Worm (Caenorhabditis elegans) whole organism, L3 larva: ENCODE measurements around the gene C06B8.2.

Experiments
- eor-1 ChIP-seq, 2 experiments: fragments of 150-350 bp; optimal IDR thresholded peaks; 2 replicates each; lab custom pipeline; 2014 to 2018; ENCODE audit warnings: missing biosample characterization in 2 of 2, missing genetic modification characterization in 2 of 2
- lin-39 ChIP-seq: fragments of 150-350 bp; optimal IDR thresholded peaks from 2 replicates; lab custom pipeline; 2018; ENCODE audit warnings: missing biosample characterization, missing genetic modification reagents, missing genetic modification characterization
- nhr-12 ChIP-seq: fragments of 150-350 bp; optimal IDR thresholded peaks from 2 replicates; lab custom pipeline; 2014; ENCODE audit warnings: missing biosample characterization, missing genetic modification characterization
- nhr-76 ChIP-seq: fragments of 150-350 bp; sonication (generic microtip); optimal IDR thresholded peaks from 5 replicates; lab custom pipeline; 2014; ENCODE audit warnings: missing biosample characterization, missing genetic modification characterization
- snpc-4 ChIP-seq: fragments of 150-350 bp; optimal IDR thresholded peaks from 2 replicates; lab custom pipeline; 2014; ENCODE audit warnings: missing biosample characterization, missing genetic modification characterization
- unc-62 ChIP-seq: fragments of 150-350 bp; sonication (generic microtip); optimal IDR thresholded peaks from 4 replicates; lab custom pipeline; 2014; ENCODE audit warnings: missing biosample characterization, missing genetic modification reagents, missing genetic modification characterization

- TF ChIP-seq lin-39 (tag; lab: Kevin White, UChicago) (no peak), nhr-76 (tag; lab: Kevin White, UChicago) (no peak), nhr-12 (tag; lab: Kevin White, UChicago) (no peak), unc-62 (GFP tag; lab: Kevin White, UChicago) (no peak), snpc-4 (tag; lab: Kevin White, UChicago) (no peak), eor-1 (tag; optimal IDR thresholded peaks at IDR 0.05; lab: Kevin White, UChicago) (no peak)
Observed at ce11 chrV:15471029-15471428, 7.5 kb downstream of the C06B8.2 start, which contains the start of gene dpf-1.
